Fruit fly (Drosophila melanogaster): ENCODE measurements around the gene CG3513.

DNA sequence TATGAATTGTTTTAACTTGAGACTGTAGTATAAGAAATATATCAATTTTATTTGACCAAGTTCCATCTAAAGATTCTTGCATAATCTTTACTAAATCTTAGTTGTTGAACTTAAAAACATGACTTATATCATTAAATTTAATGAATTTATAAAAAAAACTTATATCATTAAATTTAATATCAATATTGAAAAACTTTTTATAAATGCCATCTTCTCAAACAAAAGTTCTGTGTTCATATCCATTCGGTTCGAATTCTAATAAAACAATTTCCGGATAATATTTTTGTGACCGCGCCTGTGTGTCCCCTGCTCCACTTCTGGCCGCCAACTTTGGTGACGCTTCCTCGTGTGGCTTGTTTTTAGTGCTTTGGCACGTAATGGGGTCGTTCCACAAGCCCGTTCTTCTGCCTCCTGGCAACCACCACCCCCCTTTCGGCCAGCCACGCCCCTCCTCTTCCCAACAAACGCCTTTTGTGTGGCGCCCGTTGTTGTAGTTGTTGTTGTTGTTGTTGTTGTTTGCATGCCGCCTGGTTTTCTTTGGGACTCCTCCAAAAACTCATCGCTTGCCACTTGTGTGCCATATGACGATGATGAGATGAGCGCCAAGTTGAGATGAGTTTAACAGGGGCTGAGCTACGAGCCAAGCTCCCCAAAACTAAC lies 44.2 kb upstream of the CG3513 start:
- TF ChIP-seq usp (GFP tag; optimal IDR thresholded peaks at IDR 0.05), result no peak
- TF ChIP-seq pan (optimal IDR thresholded peaks at IDR 0.05), result no peak
- TF ChIP-seq Myc (optimal IDR thresholded peaks at IDR 0.05), result no peak
- TF ChIP-seq psq (GFP tag; optimal IDR thresholded peaks at IDR 0.05), result no peak
- TF ChIP-seq Dfd (GFP tag; optimal IDR thresholded peaks at IDR 0.05), result no peak

Measured in whole organism, wandering third instar larva.